Worm (Caenorhabditis elegans) whole organism, early embryonic: ENCODE results near the gene F40H3.3.

Source experiments
- flt-1 ChIP-seq: fragments of 200-800 bp; sonication (Bioruptor generic); IDR thresholded peaks from 2 replicates; pipeline ENCODE4 v1.3.6; 2022; ENCODE audit warnings: missing genetic modification characterization, missing compliant biosample characterization
- hmbx-1 ChIP-seq: sonication (generic microtip); optimal IDR thresholded peaks from 2 replicates; lab custom pipeline; 2016; ENCODE audit warnings: mild to moderate bottlenecking, missing genetic modification characterization, missing compliant biosample characterization
- pes-1 ChIP-seq: fragments of 200-800 bp; sonication (Bioruptor generic); IDR thresholded peaks from 2 replicates; pipeline ENCODE4 v1.3.6; 2022; ENCODE audit warnings: missing genetic modification reagents, missing genetic modification characterization, missing compliant biosample characterization
- tbx-37 ChIP-seq: fragments of 200-800 bp; sonication (Bioruptor generic); conservative IDR thresholded peaks from 2 replicates; pipeline ENCODE4 v1.3.6; 2022; ENCODE audit warnings: missing genetic modification reagents, missing genetic modification characterization, missing compliant biosample characterization

DNA sequence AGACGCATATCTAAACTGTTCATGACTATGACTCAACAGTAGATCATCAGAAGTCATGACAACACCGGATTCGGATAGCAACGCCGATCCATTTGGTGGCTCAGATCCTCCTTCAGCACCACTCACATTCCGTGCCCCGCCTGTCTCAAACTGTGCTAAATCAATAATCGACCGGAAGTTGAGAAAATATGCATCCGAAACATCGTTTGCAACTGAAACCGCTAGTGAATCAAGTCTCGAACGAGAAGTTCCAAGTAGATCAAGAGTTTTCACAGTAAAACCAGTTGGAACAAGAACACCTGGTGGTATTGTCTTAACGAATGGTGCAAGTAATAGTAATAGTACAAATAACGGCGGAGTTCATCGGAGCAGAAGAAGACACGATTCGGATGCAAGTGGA is 24.2 kb upstream of the F40H3.3 start:
- TF ChIP-seq hmbx-1 = no peak
- TF ChIP-seq flt-1 = no peak
- no peak for TF ChIP-seq tbx-37 (GFP tag; lab: Robert Waterston, UW)
- no peak for TF ChIP-seq pes-1 (GFP tag; lab: Robert Waterston, UW)
